Worm (Caenorhabditis elegans) whole organism, L2 larva: ENCODE results near the gene C33E10.10.

ENCODE experiments used
- aly-2 ChIP-seq: fragments of 150-350 bp; optimal IDR thresholded peaks from 2 replicates; lab custom pipeline; 2014; ENCODE audit warnings: missing biosample characterization, missing genetic modification characterization
- ama-1 ChIP-seq: fragments of 150-350 bp; optimal IDR thresholded peaks from 2 replicates; lab custom pipeline; 2018; ENCODE audit warnings: inconsistent platforms
- ceh-16 ChIP-seq: fragments of 150-350 bp; optimal IDR thresholded peaks from 2 replicates; lab custom pipeline; 2014; ENCODE audit warnings: missing biosample characterization, missing genetic modification characterization
- ceh-82 ChIP-seq: fragments of 150-350 bp; optimal IDR thresholded peaks from 2 replicates; lab custom pipeline; 2014; ENCODE audit warnings: missing biosample characterization, missing genetic modification characterization
- crh-2 ChIP-seq: sonication (generic microtip); optimal IDR thresholded peaks from 2 replicates; lab custom pipeline; 2017; ENCODE audit warnings: missing biosample characterization, missing genetic modification characterization
- elt-3 ChIP-seq: sonication (generic microtip); optimal IDR thresholded peaks from 2 replicates; lab custom pipeline; 2017; ENCODE audit warnings: missing biosample characterization, missing genetic modification characterization
- nhr-237 ChIP-seq: fragments of 150-350 bp; optimal IDR thresholded peaks from 2 replicates; lab custom pipeline; 2014; ENCODE audit warnings: missing biosample characterization, missing genetic modification characterization
- nhr-25 ChIP-seq: fragments of 150-350 bp; sonication (generic microtip); optimal IDR thresholded peaks from 3 replicates; lab custom pipeline; 2014; ENCODE audit warnings: missing biosample characterization, missing genetic modification characterization

DNA sequence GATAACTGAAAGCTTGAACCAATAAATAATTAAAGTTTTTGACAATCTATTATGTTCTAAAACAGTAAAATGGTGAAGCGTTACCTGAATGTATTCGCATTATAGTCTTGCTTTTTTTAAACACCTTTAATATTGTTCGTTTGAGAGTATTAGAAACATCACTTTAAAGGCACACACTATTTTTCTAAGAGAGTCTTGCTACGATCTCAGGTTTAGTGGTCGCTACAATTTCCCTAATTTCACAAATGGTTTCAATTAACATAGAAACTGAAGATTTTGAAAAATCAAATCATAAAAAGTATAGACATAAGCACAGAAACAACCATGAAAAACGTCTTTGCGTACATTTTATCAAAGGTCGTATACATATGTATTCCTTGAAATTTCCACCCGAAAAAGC is 18.8 kb upstream of the C33E10.10 start:
- TF ChIP-seq crh-2 (no peak), ceh-82 (tag; lab: Kevin White, UChicago) (no peak), ceh-16 (no peak), ama-1 (lab: Kevin White, UChicago) (no peak), nhr-25 (tag; lab: Kevin White, UChicago) (no peak), elt-3 (tag; lab: Kevin White, UChicago) (no peak), aly-2 (tag; lab: Kevin White, UChicago) (no peak), nhr-237 (tag; lab: Kevin White, UChicago) (no peak)
